Fruit fly (Drosophila melanogaster): ENCODE measurements around the gene Rint1.
A peak's percentile ranks its signal among the peaks of the same experiment; 100 is the strongest.

Rint1 gene

DNA sequence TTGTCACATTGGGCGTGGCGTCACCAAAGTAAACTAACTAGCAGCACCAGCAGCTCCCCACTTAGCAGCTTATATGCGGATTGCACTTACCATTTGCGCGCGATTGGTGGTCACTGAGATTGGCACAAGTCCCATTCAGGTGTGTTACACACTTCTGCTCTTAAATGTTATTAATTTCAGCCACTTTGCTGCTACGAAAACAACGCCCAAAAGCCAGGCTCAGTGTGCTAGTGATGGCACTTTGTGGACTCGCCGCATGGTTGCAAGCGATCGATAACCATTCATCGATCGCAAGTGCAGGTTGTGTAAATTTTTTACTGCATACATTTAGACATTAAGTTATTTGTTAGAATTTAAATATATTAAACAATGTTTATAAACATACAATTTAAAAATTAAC lies 11.6 kb downstream of the Rint1 start, which contains the start of the genes wrm1 and wrm2 (continued):
- no peak for TF ChIP-seq CG34376 (GFP tag; optimal IDR thresholded peaks at IDR 0.05)
- TF ChIP-seq Doc3 (GFP tag; IDR thresholded peaks at IDR 0.05; ENCODE audit: partially characterized antibody): peak; percentile 57; the same call in 1 of the 3 replicates
- TF ChIP-seq CG15601 (tag; optimal IDR thresholded peaks at IDR 0.05): no peak
- TF ChIP-seq CG3726 (GFP tag; IDR thresholded peaks at IDR 0.05): no peak
- no peak for TF ChIP-seq gsb (GFP tag; IDR thresholded peaks at IDR 0.05)
- peak; percentile 46 for TF ChIP-seq Lhr (GFP tag; optimal IDR thresholded peaks at IDR 0.05)
- no peak for TF ChIP-seq CG5180 (GFP tag; optimal IDR thresholded peaks at IDR 0.05)
- peak; percentile 98 for TF ChIP-seq CG11504 (tag; optimal IDR thresholded peaks at IDR 0.05)
- no peak for TF ChIP-seq CG13296 (GFP tag; optimal IDR thresholded peaks at IDR 0.05)
- TF ChIP-seq CG7963 (GFP tag; IDR thresholded peaks at IDR 0.05; ENCODE audit: partially characterized antibody): 0 out of 3 replicates have a peak, but pooled peaks have one; percentile 26
- no peak for TF ChIP-seq zen2 (GFP tag; IDR thresholded peaks at IDR 0.05; ENCODE audit: partially characterized antibody)
- no peak for TF ChIP-seq CG18599 (GFP tag; optimal IDR thresholded peaks at IDR 0.05)
- no peak for TF ChIP-seq lmd (GFP tag; IDR thresholded peaks at IDR 0.05)
- TF ChIP-seq CG4617 (GFP tag; optimal IDR thresholded peaks at IDR 0.05; ENCODE audit: borderline replicate concordance): peak; percentile 62
- TF ChIP-seq CG7839 (tag; optimal IDR thresholded peaks at IDR 0.05): no peak
- no peak for TF ChIP-seq Drgx (GFP tag; IDR thresholded peaks at IDR 0.05)
- no peak for TF ChIP-seq Taf1 (GFP tag; IDR thresholded peaks at IDR 0.05)
- TF ChIP-seq pnt (GFP tag; optimal IDR thresholded peaks at IDR 0.05): no peak
- no peak for TF ChIP-seq CG6683 (GFP tag; optimal IDR thresholded peaks at IDR 0.05)
- no peak for TF ChIP-seq hbn (GFP tag; IDR thresholded peaks at IDR 0.05; ENCODE audit: partially characterized antibody)
- no peak for TF ChIP-seq CG18764 (GFP tag; optimal IDR thresholded peaks at IDR 0.05)
- peak; percentile 48; the same call in 1 of the 2 replicates for TF ChIP-seq E2f2 (GFP tag; IDR thresholded peaks at IDR 0.05)
- peak; percentile 10 for TF ChIP-seq Sin3A (optimal IDR thresholded peaks at IDR 0.05)
- TF ChIP-seq CG8478 (optimal IDR thresholded peaks at IDR 0.05): no peak
- no peak for TF ChIP-seq Adf1 (GFP tag; IDR thresholded peaks at IDR 0.05)
- TF ChIP-seq mam (GFP tag; optimal IDR thresholded peaks at IDR 0.05): peak; percentile 3
- TF ChIP-seq Opbp (GFP tag; IDR thresholded peaks at IDR 0.05; ENCODE audit: partially characterized antibody): peak; percentile 63; the same call in 2 of the 3 replicates
- TF ChIP-seq Sox100B (GFP tag; optimal IDR thresholded peaks at IDR 0.05): no peak
- no peak for TF ChIP-seq Awh (GFP tag; IDR thresholded peaks at IDR 0.05)
- no peak for TF ChIP-seq lab (GFP tag; optimal IDR thresholded peaks at IDR 0.05)
- TF ChIP-seq CG1603 (tag; optimal IDR thresholded peaks at IDR 0.05): peak; percentile 47
- TF ChIP-seq Bdp1 (GFP tag; optimal IDR thresholded peaks at IDR 0.05): no peak
- TF ChIP-seq unc-4 (GFP tag; IDR thresholded peaks at IDR 0.05; ENCODE audit: partially characterized antibody): peak; percentile 62
- TF ChIP-seq Hr51 (GFP tag; optimal IDR thresholded peaks at IDR 0.05): peak in 1 of 2 experiments; percentile 15
- TF ChIP-seq YL-1 (GFP tag; optimal IDR thresholded peaks at IDR 0.05): peak; percentile 93
- TF ChIP-seq Ets97D (GFP tag; optimal IDR thresholded peaks at IDR 0.05): peak; percentile 56
- no peak for TF ChIP-seq CG3163 (GFP tag; optimal IDR thresholded peaks at IDR 0.05)
- no peak for TF ChIP-seq CG31441 (GFP tag; IDR thresholded peaks at IDR 0.05)
- TF ChIP-seq CG10979 (tag; optimal IDR thresholded peaks at IDR 0.05): peak; percentile 7
- TF ChIP-seq CG8290 (GFP tag; optimal IDR thresholded peaks at IDR 0.05): peak; percentile 38
- peak in 1 of 2 experiments; percentile 95 for TF ChIP-seq CG8290 (tag; optimal IDR thresholded peaks at IDR 0.05)
- peak; percentile 98 for TF ChIP-seq MESR4 (GFP tag; optimal IDR thresholded peaks at IDR 0.05)
- no peak for TF ChIP-seq CG8359 (GFP tag; optimal IDR thresholded peaks at IDR 0.05; ENCODE audit: borderline replicate concordance)
- TF ChIP-seq CG15269 (tag; optimal IDR thresholded peaks at IDR 0.05): no peak
- no peak for TF ChIP-seq tll (GFP tag; optimal IDR thresholded peaks at IDR 0.05)
- TF ChIP-seq Ravus (GFP tag; IDR thresholded peaks at IDR 0.05): no peak
- no peak for TF ChIP-seq B-H1 (GFP tag; IDR thresholded peaks at IDR 0.05)
- peak; percentile 14 for TF ChIP-seq CG4424 (GFP tag; optimal IDR thresholded peaks at IDR 0.05)
- peak; percentile 69; the same call in 3 of the 4 replicates for TF ChIP-seq Dll (GFP tag; IDR thresholded peaks at IDR 0.05; ENCODE audit: partially characterized antibody)
- TF ChIP-seq CoRest (tag; optimal IDR thresholded peaks at IDR 0.05): peak; percentile 15

All from whole organism, embryonic.